Fruit fly (Drosophila melanogaster): ENCODE measurements around the gene CG10752.

The CG10752 gene

DNA sequence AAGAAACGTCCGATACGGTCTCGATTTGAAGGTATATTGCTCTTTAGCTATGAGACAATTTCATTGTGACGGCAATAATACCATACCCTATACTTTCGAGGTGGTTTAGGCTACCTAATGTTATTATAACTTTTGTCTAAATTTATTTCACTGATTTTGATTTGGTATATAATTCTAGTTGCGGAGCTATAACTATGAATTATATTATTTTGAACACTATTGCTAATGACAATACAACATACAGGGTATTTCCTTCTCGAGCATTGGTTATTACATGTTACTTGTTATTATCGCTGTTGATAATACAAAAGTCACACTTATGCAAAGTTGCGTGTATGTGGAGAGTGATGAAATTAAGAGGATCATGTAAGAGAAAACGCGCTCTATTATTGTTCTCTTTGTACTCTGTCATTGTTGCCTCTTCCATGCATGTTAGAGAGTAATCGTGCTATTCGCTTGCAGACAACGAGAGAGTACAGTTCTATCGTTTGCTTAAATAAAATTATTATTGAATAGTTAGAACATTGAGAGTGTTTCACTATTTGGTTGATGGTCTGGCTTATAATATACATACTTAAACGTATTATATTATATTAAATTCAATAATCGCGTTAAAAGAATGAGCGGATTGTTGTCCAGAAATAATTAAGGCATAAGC is 40.7 kb downstream of the CG10752 start, which contains the start of gene CG32115:
Gene CG32115, minus strand, starts transcription at position 38 of the 658 bp plus-strand sequence.
- TF ChIP-seq CG32121 (GFP tag; IDR thresholded peaks at IDR 0.05), result peak; percentile 97
- peak; percentile 94 for TF ChIP-seq CG8159 (tag; optimal IDR thresholded peaks at IDR 0.05)
- TF ChIP-seq CG34367 (tag; optimal IDR thresholded peaks at IDR 0.05), result peak; percentile 91
- TF ChIP-seq CG15710 (tag; optimal IDR thresholded peaks at IDR 0.05), result peak; percentile 94
- TF ChIP-seq rn (GFP tag; IDR thresholded peaks at IDR 0.05), result peak; percentile 91
- TF ChIP-seq Pif1A (GFP tag; optimal IDR thresholded peaks at IDR 0.05), result peak; percentile 93
- peak; percentile 93 for TF ChIP-seq CG14655 (GFP tag; optimal IDR thresholded peaks at IDR 0.05)
- TF ChIP-seq CG9948 (tag; optimal IDR thresholded peaks at IDR 0.05), result peak; percentile 91
- peak; percentile 96 for TF ChIP-seq Snoo (tag; optimal IDR thresholded peaks at IDR 0.05)
- TF ChIP-seq CG13204 (GFP tag; optimal IDR thresholded peaks at IDR 0.05), result no peak
- TF ChIP-seq CG12605 (GFP tag; IDR thresholded peaks at IDR 0.05), result peak; percentile 95
- peak; percentile 74 for TF ChIP-seq EcR (GFP tag; optimal IDR thresholded peaks at IDR 0.05)
- peak; percentile 94 for TF ChIP-seq CG17806 (tag; optimal IDR thresholded peaks at IDR 0.05)
- TF ChIP-seq CG10348 (GFP tag; IDR thresholded peaks at IDR 0.05), result peak; percentile 81
- peak; percentile 95 for TF ChIP-seq CG8301 (tag; optimal IDR thresholded peaks at IDR 0.05)
- peak; percentile 75 for TF ChIP-seq gl (tag; optimal IDR thresholded peaks at IDR 0.05)
- TF ChIP-seq Pif1B (GFP tag; optimal IDR thresholded peaks at IDR 0.05), result peak; percentile 92
- peak; percentile 97 for TF ChIP-seq Ets98B (GFP tag; IDR thresholded peaks at IDR 0.05)
- TF ChIP-seq D1 (tag; optimal IDR thresholded peaks at IDR 0.05), result peak; percentile 63
- TF ChIP-seq fd96Ca (GFP tag; IDR thresholded peaks at IDR 0.05), result peak; percentile 69; the same call in 2 of the 3 replicates
- TF ChIP-seq CG4496 (GFP tag; IDR thresholded peaks at IDR 0.05), result peak; percentile 98

DNA sequence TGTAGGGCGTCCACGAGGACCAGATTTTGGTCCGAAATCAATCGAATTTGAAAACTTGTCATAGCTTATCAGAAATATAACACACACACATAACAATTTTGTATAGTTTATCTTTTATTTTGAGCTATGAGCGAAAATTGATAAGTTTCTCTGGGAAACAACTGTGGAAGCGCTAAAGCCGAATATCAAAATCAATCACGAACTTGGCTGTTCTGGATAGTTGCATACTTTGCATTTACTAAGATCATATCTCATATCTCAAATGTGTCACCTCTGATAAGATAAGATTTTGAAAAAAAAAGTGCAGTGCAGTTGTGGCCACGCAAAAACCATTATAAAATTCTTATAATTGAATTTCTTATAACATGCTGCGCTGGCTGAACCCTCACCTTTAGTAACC is 50.8 kb downstream of the CG10752 start, which contains the start of gene CG32117:
Gene CG32117, minus strand, starts transcription at position 101 of the 400 bp plus-strand sequence.
- TF ChIP-seq CG17806 (tag; optimal IDR thresholded peaks at IDR 0.05), result no peak
- TF ChIP-seq CG9948 (tag; optimal IDR thresholded peaks at IDR 0.05), result no peak
- no peak for TF ChIP-seq CG14655 (GFP tag; optimal IDR thresholded peaks at IDR 0.05)

Measured in whole organism, pupa.